Worm (Caenorhabditis elegans): Measurements from ENCODE around the gene algn-12.

DNA sequence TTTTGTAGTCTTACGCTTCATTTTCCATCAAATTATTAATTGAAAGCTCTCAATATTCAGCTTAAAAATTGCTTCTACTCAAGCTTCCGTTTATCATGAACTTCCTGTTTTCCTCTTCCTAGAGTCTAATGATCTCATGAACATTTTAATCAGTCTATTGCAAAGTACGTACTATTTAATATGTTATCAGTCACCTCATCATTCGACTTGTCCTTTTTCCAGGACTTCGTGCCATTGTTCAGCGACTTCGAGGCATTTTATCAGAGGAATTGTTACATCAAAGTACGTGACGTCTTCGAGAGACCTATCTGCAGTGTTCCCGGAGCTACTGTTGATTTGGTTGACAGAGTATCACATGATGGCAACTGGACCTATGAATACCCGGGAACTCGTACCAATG lies 15.1 kb upstream of the algn-12 start:
- TF ChIP-seq nhr-11 (tag; optimal IDR thresholded peaks at IDR 0.05) (no peak), ttx-3 (tag; optimal IDR thresholded peaks at IDR 0.05) (no peak), che-1 (tag; optimal IDR thresholded peaks at IDR 0.05) (no peak), C08G9.2 (tag; optimal IDR thresholded peaks at IDR 0.05) (no peak), ceh-9 (tag; optimal IDR thresholded peaks at IDR 0.05) (no peak), tbx-2 (tag; optimal IDR thresholded peaks at IDR 0.05) (no peak), hlh-13 (GFP tag; optimal IDR thresholded peaks at IDR 0.05) (no peak)
